Worm (Caenorhabditis elegans) whole organism, late embryonic: ENCODE measurements around the gene F37C12.21.

ENCODE experiments used
- C08G9.2 ChIP-seq: sonication (generic microtip); optimal IDR thresholded peaks from 2 replicates; lab custom pipeline; 2016; ENCODE audit warnings: mild to moderate bottlenecking, missing genetic modification characterization, moderate library complexity, missing compliant biosample characterization
- C38D4.7 ChIP-seq: fragments of 200-800 bp; sonication (Bioruptor generic); optimal IDR thresholded peaks from 2 replicates; lab custom pipeline; 2018; ENCODE audit warnings: mild to moderate bottlenecking, missing genetic modification characterization, moderate library complexity, missing compliant biosample characterization
- F13H6.1 ChIP-seq: sonication (generic microtip); optimal IDR thresholded peaks from 2 replicates; lab custom pipeline; 2016; ENCODE audit warnings: missing genetic modification characterization, missing compliant biosample characterization
- T23F11.4 ChIP-seq: fragments of 200-800 bp; sonication (Bioruptor generic); optimal IDR thresholded peaks from 2 replicates; lab custom pipeline; 2018; ENCODE audit warnings: mild to moderate bottlenecking, missing genetic modification characterization, missing compliant biosample characterization
- Y22D7AL.16 ChIP-seq: sonication (generic microtip); optimal IDR thresholded peaks from 2 replicates; lab custom pipeline; 2016; ENCODE audit warnings: missing genetic modification characterization, missing compliant biosample characterization
- ahr-1 ChIP-seq: sonication (generic microtip); optimal IDR thresholded peaks from 2 replicates; lab custom pipeline; 2016; ENCODE audit warnings: missing genetic modification characterization, missing compliant biosample characterization
- ceh-18 ChIP-seq: sonication (generic microtip); optimal IDR thresholded peaks from 2 replicates; lab custom pipeline; 2016; ENCODE audit warnings: missing genetic modification characterization, missing compliant biosample characterization
- ceh-19 ChIP-seq: fragments of 200-800 bp; sonication (Bioruptor generic); optimal IDR thresholded peaks from 2 replicates; lab custom pipeline; 2018; ENCODE audit warnings: mild to moderate bottlenecking, missing genetic modification characterization, missing compliant biosample characterization
- ceh-2 ChIP-seq: sonication (generic microtip); optimal IDR thresholded peaks from 2 replicates; lab custom pipeline; 2016; ENCODE audit warnings: missing genotype, missing genetic modification characterization, missing compliant biosample characterization
- ceh-24 ChIP-seq: sonication (generic microtip); optimal IDR thresholded peaks from 2 replicates; lab custom pipeline; 2016; ENCODE audit warnings: mild to moderate bottlenecking, missing genetic modification characterization, missing compliant biosample characterization
- ceh-31 ChIP-seq: sonication (generic microtip); optimal IDR thresholded peaks from 2 replicates; lab custom pipeline; 2016; ENCODE audit warnings: missing genetic modification characterization, missing compliant biosample characterization
- ceh-34 ChIP-seq: sonication (generic microtip); optimal IDR thresholded peaks from 2 replicates; lab custom pipeline; 2016; ENCODE audit warnings: mild to moderate bottlenecking, missing genetic modification characterization, missing compliant biosample characterization
- ceh-45 ChIP-seq: fragments of 200-800 bp; sonication (Bioruptor generic); IDR thresholded peaks from 2 replicates; pipeline ENCODE4 v1.3.6; 2022; ENCODE audit warnings: missing genetic modification reagents, missing genetic modification characterization, missing compliant biosample characterization
- ceh-9 ChIP-seq: sonication (generic microtip); optimal IDR thresholded peaks from 2 replicates; lab custom pipeline; 2016; ENCODE audit warnings: mild to moderate bottlenecking, missing genetic modification characterization, inconsistent platforms, missing compliant biosample characterization
- dve-1 ChIP-seq: sonication (generic microtip); optimal IDR thresholded peaks from 2 replicates; lab custom pipeline; 2017; ENCODE audit warnings: antibody characterized with exemption, mild to moderate bottlenecking, missing genetic modification characterization, missing compliant biosample characterization
- elt-2 ChIP-seq: sonication (generic microtip); optimal IDR thresholded peaks from 2 replicates; lab custom pipeline; 2016; ENCODE audit warnings: missing genetic modification reagents, missing genetic modification characterization, missing compliant biosample characterization
- ets-4 ChIP-seq: sonication (generic microtip); optimal IDR thresholded peaks from 2 replicates; lab custom pipeline; 2016; ENCODE audit warnings: missing genetic modification characterization, missing compliant biosample characterization
- eyg-1 ChIP-seq: sonication (generic microtip); optimal IDR thresholded peaks from 2 replicates; lab custom pipeline; 2016; ENCODE audit warnings: missing genotype, missing genetic modification characterization, missing compliant biosample characterization
- fax-1 ChIP-seq: sonication (generic microtip); optimal IDR thresholded peaks from 2 replicates; lab custom pipeline; 2016; ENCODE audit warnings: missing genotype, missing genetic modification characterization, missing compliant biosample characterization
- gmeb-2 ChIP-seq: sonication (generic microtip); optimal IDR thresholded peaks from 2 replicates; lab custom pipeline; 2016; ENCODE audit warnings: missing genetic modification characterization, inconsistent platforms, missing compliant biosample characterization
- hlh-15 ChIP-seq: sonication (generic microtip); optimal IDR thresholded peaks from 2 replicates; lab custom pipeline; 2016; ENCODE audit warnings: missing genetic modification characterization, missing compliant biosample characterization
- hlh-6 ChIP-seq: sonication (generic microtip); optimal IDR thresholded peaks from 2 replicates; lab custom pipeline; 2016; ENCODE audit warnings: missing genotype, missing genetic modification characterization, missing compliant biosample characterization
- hlh-8 ChIP-seq: sonication (generic microtip); optimal IDR thresholded peaks from 2 replicates; lab custom pipeline; 2016; ENCODE audit warnings: missing genotype, missing genetic modification characterization, missing compliant biosample characterization
- lim-6 ChIP-seq: sonication (generic microtip); optimal IDR thresholded peaks from 2 replicates; lab custom pipeline; 2016; ENCODE audit warnings: missing genetic modification characterization, missing compliant biosample characterization
- madf-2 ChIP-seq: sonication (generic microtip); optimal IDR thresholded peaks from 2 replicates; lab custom pipeline; 2017; ENCODE audit warnings: missing genetic modification characterization, missing compliant biosample characterization
- mec-3 ChIP-seq: sonication (generic microtip); optimal IDR thresholded peaks from 2 replicates; lab custom pipeline; 2016; ENCODE audit warnings: borderline replicate concordance, missing genetic modification characterization, missing compliant biosample characterization
- nfya-1 ChIP-seq: sonication (generic microtip); optimal IDR thresholded peaks from 2 replicates; lab custom pipeline; 2017; ENCODE audit warnings: missing genetic modification characterization, mild to moderate bottlenecking, missing compliant biosample characterization, antibody characterized with exemption, moderate library complexity
- nhr-11 ChIP-seq: fragments of 150-350 bp; optimal IDR thresholded peaks from 2 replicates; lab custom pipeline; 2014; ENCODE audit warnings: missing biosample characterization, missing genetic modification characterization
- nhr-232 ChIP-seq: sonication (generic microtip); optimal IDR thresholded peaks from 2 replicates; lab custom pipeline; 2016; ENCODE audit warnings: missing genetic modification characterization, missing compliant biosample characterization
- pag-3 ChIP-seq: sonication (generic microtip); optimal IDR thresholded peaks from 2 replicates; lab custom pipeline; 2016; ENCODE audit warnings: missing compliant biosample characterization, missing genetic modification characterization, borderline replicate concordance
- pha-2 ChIP-seq: sonication (generic microtip); optimal IDR thresholded peaks from 2 replicates; lab custom pipeline; 2017; ENCODE audit warnings: mild to moderate bottlenecking, missing genetic modification characterization, missing compliant biosample characterization
- pqm-1 ChIP-seq: sonication (generic microtip); optimal IDR thresholded peaks from 2 replicates; lab custom pipeline; 2016; ENCODE audit warnings: missing genetic modification characterization, missing compliant biosample characterization
- rnt-1 ChIP-seq: sonication (generic microtip); optimal IDR thresholded peaks from 2 replicates; lab custom pipeline; 2016; ENCODE audit warnings: missing genetic modification characterization, missing compliant biosample characterization
- sdc-2 ChIP-seq: sonication (generic microtip); optimal IDR thresholded peaks from 2 replicates; lab custom pipeline; 2016; ENCODE audit warnings: missing genotype, missing genetic modification characterization, missing compliant biosample characterization
- sox-4 ChIP-seq: sonication (generic microtip); optimal IDR thresholded peaks from 2 replicates; lab custom pipeline; 2017; ENCODE audit warnings: mild to moderate bottlenecking, missing genetic modification characterization, inconsistent platforms, missing compliant biosample characterization
- syd-9 ChIP-seq: sonication (generic microtip); optimal IDR thresholded peaks from 2 replicates; lab custom pipeline; 2016; ENCODE audit warnings: mild to moderate bottlenecking, missing genetic modification characterization, moderate library complexity, missing compliant biosample characterization
- tbx-7 ChIP-seq: sonication (generic microtip); optimal IDR thresholded peaks from 2 replicates; lab custom pipeline; 2016; ENCODE audit warnings: missing genotype, missing genetic modification characterization, missing compliant biosample characterization
- unc-3 ChIP-seq, 2 experiments: fragments of 200-800 bp in 1 of 2; sonication (Bioruptor generic) in 1 of 2; sonication (generic microtip) in 1 of 2; conservative IDR thresholded peaks in 1 of 2; optimal IDR thresholded peaks in 1 of 2; 2 replicates each; pipeline versions ENCODE4 v1.3.6 to Lab custom; 2016 to 2022; ENCODE audit warnings: missing compliant biosample characterization in 2 of 2, missing genetic modification characterization in 2 of 2, missing genetic modification reagents in 1 of 2
- unc-42 ChIP-seq: sonication (generic microtip); optimal IDR thresholded peaks from 2 replicates; lab custom pipeline; 2016; ENCODE audit warnings: missing genotype, missing genetic modification characterization, missing compliant biosample characterization
- unc-86 ChIP-seq: sonication (generic microtip); optimal IDR thresholded peaks from 2 replicates; lab custom pipeline; 2016; ENCODE audit warnings: missing genetic modification characterization, missing compliant biosample characterization
- zip-5 ChIP-seq: sonication (generic microtip); optimal IDR thresholded peaks from 2 replicates; lab custom pipeline; 2016; ENCODE audit warnings: missing genetic modification characterization, missing compliant biosample characterization
- ztf-16 ChIP-seq: sonication (generic microtip); optimal IDR thresholded peaks from 2 replicates; lab custom pipeline; 2017; ENCODE audit warnings: missing genetic modification characterization, missing compliant biosample characterization

The F37C12.21 gene

DNA sequence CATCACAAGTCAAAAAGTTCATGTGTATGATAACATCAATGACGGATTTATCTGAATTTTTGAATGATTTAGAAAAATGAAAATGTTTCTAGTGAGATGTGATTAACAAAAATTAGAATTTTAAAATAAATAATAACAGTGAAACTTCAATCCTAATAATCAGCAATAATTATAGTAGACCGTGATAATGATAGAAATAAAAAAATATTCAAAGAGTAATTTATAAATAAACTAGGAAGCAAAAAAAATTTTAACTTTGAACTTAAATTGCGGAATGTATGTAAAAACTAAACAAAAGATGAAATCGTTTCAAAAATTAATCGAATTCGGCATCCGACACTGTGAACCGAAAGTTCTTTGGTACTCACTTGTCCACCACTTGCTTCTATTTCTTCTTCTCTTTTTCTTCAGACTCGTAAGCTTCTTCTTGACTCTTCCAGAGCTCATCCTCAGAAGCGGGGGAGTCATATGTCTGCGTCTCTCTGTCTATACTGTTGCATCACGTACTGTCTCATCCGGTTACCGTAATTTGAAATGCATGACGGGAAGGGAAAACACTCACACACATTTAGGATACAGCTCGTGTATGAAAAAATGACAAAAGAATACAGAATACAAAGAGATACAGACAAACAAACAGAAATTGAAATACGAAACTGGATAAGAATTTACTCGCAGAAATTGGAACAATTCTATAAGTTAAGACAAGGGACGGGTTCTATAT, 4.9 kb downstream of the F37C12.21 start, which contains the start of gene mec-14:
mec-14 (minus strand) TSS at position 51 of the 724 bp plus-strand sequence.
- TF ChIP-seq C38D4.7 (no peak), pag-3 (tag; lab: Kevin White, UChicago) (no peak), ceh-34 (tag; lab: Kevin White, UChicago) (no peak), ceh-18 (tag; lab: Kevin White, UChicago) (no peak), eyg-1 (no peak), ceh-19 (no peak), zip-5 (tag; lab: Kevin White, UChicago) (no peak), T23F11.4 (no peak), fax-1 (no peak), nhr-11 (tag; lab: Kevin White, UChicago) (no peak), madf-2 (tag; lab: Kevin White, UChicago) (no peak), mec-3 (tag; lab: Kevin White, UChicago) (no peak), unc-3 (GFP tag; conservative IDR thresholded peaks at IDR 0.05; lab: Robert Waterston, UW) (no peak), unc-3 (tag; optimal IDR thresholded peaks at IDR 0.05; lab: Kevin White, UChicago) (no peak), sdc-2 (tag; lab: Kevin White, UChicago) (no peak), nhr-232 (tag; lab: Kevin White, UChicago) (no peak), dve-1 (tag; lab: Kevin White, UChicago) (no peak)

DNA sequence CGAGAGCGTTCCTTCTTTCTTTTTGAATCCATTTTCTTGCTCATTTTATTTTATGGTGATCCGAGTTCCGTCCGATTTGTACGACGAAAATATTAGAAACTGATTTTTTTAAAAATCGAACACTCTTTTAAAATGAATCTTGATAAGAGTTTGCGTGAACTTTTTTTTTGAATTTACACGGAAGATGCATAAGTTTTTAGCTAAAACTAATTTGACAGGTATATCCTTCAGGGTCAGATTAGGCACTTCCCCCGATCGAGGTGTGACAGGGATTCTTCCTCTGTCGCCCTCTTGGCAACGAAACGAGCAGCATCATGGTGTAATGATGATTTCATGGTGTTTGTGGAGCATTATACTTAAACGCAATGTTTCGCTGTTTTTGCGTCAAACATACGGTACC, 7.2 kb downstream of the F37C12.21 start, which contains the start of gene F37C12.18:
F37C12.18 (minus strand) TSS at position 101 of the 400 bp plus-strand sequence.
- TF ChIP-seq syd-9 (tag; lab: Kevin White, UChicago) (no peak), pag-3 (tag; lab: Kevin White, UChicago) (no peak), mec-3 (tag; lab: Kevin White, UChicago) (no peak), ahr-1 (tag; lab: Kevin White, UChicago) (no peak), ceh-24 (tag; lab: Kevin White, UChicago) (no peak), sox-4 (no peak), ceh-31 (no peak), tbx-7 (tag; lab: Kevin White, UChicago) (no peak), pqm-1 (no peak), lim-6 (no peak), hlh-8 (tag; lab: Kevin White, UChicago) (no peak), Y22D7AL.16 (tag; lab: Kevin White, UChicago) (no peak), madf-2 (tag; lab: Kevin White, UChicago) (no peak), hlh-15 (tag; lab: Kevin White, UChicago) (no peak)

DNA sequence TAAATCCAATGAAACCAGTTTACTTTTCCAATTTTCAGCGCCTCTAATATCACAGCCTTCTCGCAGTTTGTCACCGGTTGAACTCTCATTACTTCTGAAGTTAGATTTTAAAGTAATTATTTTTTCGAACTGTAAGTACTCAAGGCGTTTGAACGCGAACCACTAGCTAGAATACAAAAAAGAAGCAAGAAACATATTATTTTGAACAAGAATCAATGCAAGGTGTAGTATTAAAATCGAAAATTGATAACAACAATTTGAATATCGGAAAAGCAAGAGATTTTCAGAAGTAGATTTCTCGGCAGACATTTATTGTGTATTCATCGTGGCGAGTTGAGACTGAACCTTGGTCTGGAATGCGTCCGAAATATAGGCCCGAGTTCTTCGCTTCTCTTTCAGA, 9.8 kb downstream of the F37C12.21 start, which contains the start of gene exos-9:
exos-9 (minus strand) TSS at position 101 of the 400 bp plus-strand sequence.
- TF ChIP-seq nfya-1 (no peak), unc-42 (tag; lab: Kevin White, UChicago) (no peak), fax-1 (no peak), tbx-7 (tag; lab: Kevin White, UChicago) (no peak), pqm-1 (no peak), ceh-18 (tag; lab: Kevin White, UChicago) (no peak), pha-2 (tag; lab: Kevin White, UChicago) (no peak), hlh-8 (tag; lab: Kevin White, UChicago) (no peak), unc-3 (GFP tag; conservative IDR thresholded peaks at IDR 0.05; lab: Robert Waterston, UW) (no peak), unc-3 (tag; optimal IDR thresholded peaks at IDR 0.05; lab: Kevin White, UChicago) (no peak), elt-2 (no peak), ahr-1 (tag; lab: Kevin White, UChicago) (no peak)

DNA sequence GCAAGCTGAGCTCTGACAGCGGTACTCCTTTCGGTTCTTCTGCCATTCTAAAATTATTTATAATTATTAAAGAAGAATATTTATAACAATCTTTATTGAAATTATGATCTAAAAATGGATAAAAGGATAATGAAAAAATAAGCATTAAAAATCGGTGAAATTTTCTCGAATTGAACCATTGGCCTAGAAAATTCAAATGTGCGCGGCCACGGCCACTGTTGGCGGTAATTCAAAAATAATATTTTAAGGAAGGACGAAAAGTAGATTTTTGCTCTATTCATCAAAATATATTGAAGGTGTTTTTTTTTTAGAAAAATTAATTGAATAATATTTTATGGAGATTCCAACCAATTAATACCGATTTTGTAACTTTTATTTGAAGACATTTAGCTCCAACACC, 10.7 kb downstream of the F37C12.21 start, which contains the start of gene pfd-5:
pfd-5 (minus strand) TSS at position 47 of the 400 bp plus-strand sequence.
- TF ChIP-seq pha-2 (tag; lab: Kevin White, UChicago) (peak; percentile 34), C08G9.2 (tag; lab: Kevin White, UChicago) (peak; percentile 92), hlh-8 (tag; lab: Kevin White, UChicago) (peak; percentile 94), unc-3 (GFP tag; conservative IDR thresholded peaks at IDR 0.05; lab: Robert Waterston, UW) (no peak; the same call in 1 of the 2 replicates), unc-3 (tag; optimal IDR thresholded peaks at IDR 0.05; lab: Kevin White, UChicago) (peak; percentile 12), ceh-2 (peak; percentile 95), ceh-45 (GFP tag; lab: Robert Waterston, UW) (no peak), sox-4 (no peak), syd-9 (tag; lab: Kevin White, UChicago) (no peak), F13H6.1 (tag; lab: Kevin White, UChicago) (no peak), eyg-1 (peak; percentile 29), pqm-1 (peak; percentile 58), ztf-16 (tag; lab: Kevin White, UChicago) (peak; percentile 43), unc-86 (tag; lab: Kevin White, UChicago) (peak; percentile 51), ceh-9 (tag; lab: Kevin White, UChicago) (no peak), elt-2 (peak; percentile 69), hlh-6 (tag; lab: Kevin White, UChicago) (peak; percentile 9), unc-42 (tag; lab: Kevin White, UChicago) (peak; percentile 23), gmeb-2 (tag; lab: Kevin White, UChicago) (peak; percentile 18), hlh-15 (tag; lab: Kevin White, UChicago) (peak; percentile 11), fax-1 (peak; percentile 74), ets-4 (tag; lab: Kevin White, UChicago) (peak; percentile 90), rnt-1 (tag; lab: Kevin White, UChicago) (peak; percentile 47)
